Worm (Caenorhabditis elegans): ENCODE results near the gene F08C6.18.

Gene F08C6.18

DNA sequence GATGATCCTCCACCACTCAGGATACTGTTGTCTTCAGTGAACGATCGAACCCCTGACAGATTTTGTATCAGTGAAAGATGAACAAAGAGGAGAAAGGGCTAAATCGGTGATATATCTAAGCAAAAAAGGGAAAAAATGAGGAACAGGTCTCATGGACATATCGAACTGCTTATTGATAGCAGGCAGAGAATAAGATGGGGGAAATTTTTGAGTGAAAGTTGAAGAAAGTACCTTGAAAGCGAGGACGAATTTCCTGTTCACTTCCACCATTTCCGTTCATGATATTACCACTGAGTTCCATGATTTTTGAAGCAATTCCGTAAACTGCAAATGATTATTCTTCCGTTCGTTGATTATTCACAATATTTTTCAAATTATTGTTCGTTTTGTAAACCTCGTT lies 20.1 kb downstream of the F08C6.18 start:
- TF ChIP-seq mep-1 (tag; optimal IDR thresholded peaks at IDR 0.05) (no peak), R02D3.7 (tag; optimal IDR thresholded peaks at IDR 0.05) (no peak), ama-1 (optimal IDR thresholded peaks at IDR 0.05) (no peak)

DNA sequence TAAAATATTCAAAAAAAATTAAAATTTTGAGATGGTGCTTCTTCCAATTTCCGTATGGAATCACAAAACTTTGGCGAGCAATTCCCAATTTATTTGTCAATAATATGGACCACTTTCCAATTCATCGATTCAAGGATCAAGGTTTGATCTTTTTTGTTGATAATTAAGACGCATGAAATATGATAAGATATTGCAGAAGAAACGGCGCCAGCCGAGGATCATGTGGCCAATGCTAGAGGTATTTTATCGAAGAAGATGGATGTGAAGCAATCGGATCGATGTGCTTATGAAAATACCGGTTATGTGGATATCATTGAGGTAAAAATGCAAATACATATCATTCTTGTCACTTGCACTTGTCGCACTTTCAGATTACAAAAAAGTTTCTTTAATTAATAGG lies 23.0 kb downstream of the F08C6.18 start:
- TF ChIP-seq fkh-10 (GFP tag; optimal IDR thresholded peaks at IDR 0.05) (no peak), jun-1 (tag; optimal IDR thresholded peaks at IDR 0.05) (no peak), mes-2 (tag; optimal IDR thresholded peaks at IDR 0.05; ENCODE audit: poor library complexity, severe bottlenecking) (no peak), mxl-3 (GFP tag; optimal IDR thresholded peaks at IDR 0.05) (peak; percentile 3), nhr-111 (GFP tag; optimal IDR thresholded peaks at IDR 0.05) (no peak)

DNA sequence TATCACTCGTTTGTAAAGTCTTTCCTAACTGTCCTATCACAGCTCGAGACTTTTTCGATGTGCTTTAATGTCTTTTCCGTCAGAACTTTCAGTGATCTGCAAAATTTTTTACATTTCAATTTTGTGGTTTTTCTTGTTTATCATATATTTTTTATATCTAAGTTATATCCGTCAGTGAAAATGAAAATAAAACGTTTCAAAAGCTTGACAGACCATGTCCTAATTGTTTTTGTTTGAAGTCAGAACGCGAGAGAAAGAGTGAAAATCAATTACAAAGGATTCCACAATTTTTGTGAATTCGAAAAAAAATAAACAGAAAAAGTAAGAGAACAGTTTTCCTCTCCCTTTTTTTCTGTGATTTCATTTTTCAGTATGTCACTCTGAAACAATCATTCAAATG lies 25.3 kb downstream of the F08C6.18 start, which contains the start of gene F46C8.1:
TSS of gene F46C8.1 (plus strand) at position 301 of the 400 bp plus-strand sequence.
- TF ChIP-seq zfp-2 (tag; optimal IDR thresholded peaks at IDR 0.05) (no peak), Y48G9A.11 (GFP tag; IDR thresholded peaks at IDR 0.05) (no peak), fos-1 (tag; optimal IDR thresholded peaks at IDR 0.05) (no peak), vab-7 (GFP tag; IDR thresholded peaks at IDR 0.05) (no peak), nhr-77 (tag; optimal IDR thresholded peaks at IDR 0.05) (no peak), ceh-28 (tag; optimal IDR thresholded peaks at IDR 0.05) (no peak)

ce11 chrX:7547696-7548095 lies 25.7 kb downstream of the F08C6.18 start:
- TF ChIP-seq nhr-11 (tag; optimal IDR thresholded peaks at IDR 0.05) (no peak), zip-2 (tag; optimal IDR thresholded peaks at IDR 0.05) (no peak), nhr-42 (GFP tag; IDR thresholded peaks at IDR 0.05) (no peak), duxl-1 (tag; optimal IDR thresholded peaks at IDR 0.05; ENCODE audit: poor library complexity) (no peak), ceh-32 (tag; optimal IDR thresholded peaks at IDR 0.05; ENCODE audit: poor library complexity) (no peak), nhr-102 (tag; optimal IDR thresholded peaks at IDR 0.05) (no peak), hif-1 (tag; optimal IDR thresholded peaks at IDR 0.05) (no peak), set-16 (GFP tag; IDR thresholded peaks at IDR 0.05) (peak; percentile 89), madf-5 (GFP tag; IDR thresholded peaks at IDR 0.05) (0 out of 4 replicates have a peak, but pooled peaks of 1 of the 2 experiments have one; percentile 22), R02D3.7 (tag; optimal IDR thresholded peaks at IDR 0.05) (no peak), ceh-44 (GFP tag; IDR thresholded peaks at IDR 0.05) (no peak), nhr-111 (GFP tag; optimal IDR thresholded peaks at IDR 0.05) (no peak), fkh-10 (GFP tag; optimal IDR thresholded peaks at IDR 0.05) (no peak), attf-4 (tag; optimal IDR thresholded peaks at IDR 0.05) (no peak)

ce11 chrX:7546509-7546908 lies 26.9 kb downstream of the F08C6.18 start, which contains the start of gene col-174:
col-174 (plus strand) TSS chrX:7546809.
- TF ChIP-seq lin-1 (GFP tag; IDR thresholded peaks at IDR 0.05): no peak
- no peak for TF ChIP-seq unc-62 (GFP tag; optimal IDR thresholded peaks at IDR 0.05 in 1 of 2)
- TF ChIP-seq unc-62 (tag; optimal IDR thresholded peaks at IDR 0.05): no peak
- no peak for TF ChIP-seq lim-7 (GFP tag; IDR thresholded peaks at IDR 0.05)
- no peak for TF ChIP-seq daf-8 (GFP tag; IDR thresholded peaks at IDR 0.05)
- no peak for TF ChIP-seq nhr-48 (tag; optimal IDR thresholded peaks at IDR 0.05)
- no peak for TF ChIP-seq nhr-41 (GFP tag; IDR thresholded peaks at IDR 0.05)
- TF ChIP-seq zfp-3 (GFP tag; conservative IDR thresholded peaks at IDR 0.05): no peak
- no peak for TF ChIP-seq ZK546.5 (tag; optimal IDR thresholded peaks at IDR 0.05)
- no peak for TF ChIP-seq spr-1 (tag; optimal IDR thresholded peaks at IDR 0.05)
- TF ChIP-seq cey-2 (tag; optimal IDR thresholded peaks at IDR 0.05; ENCODE audit: borderline replicate concordance, insufficient read depth): no peak
- TF ChIP-seq duxl-1 (tag; optimal IDR thresholded peaks at IDR 0.05; ENCODE audit: poor library complexity): no peak
- TF ChIP-seq ztf-11 (tag; optimal IDR thresholded peaks at IDR 0.05): no peak
- TF ChIP-seq T20F7.1 (GFP tag; optimal IDR thresholded peaks at IDR 0.05): no peak
- TF ChIP-seq ceh-32 (tag; optimal IDR thresholded peaks at IDR 0.05; ENCODE audit: poor library complexity): no peak
- no peak for TF ChIP-seq Y75B8A.6 (GFP tag; IDR thresholded peaks at IDR 0.05)

Data from whole organism, L4 larva.